Fruit fly (Drosophila melanogaster) whole organism, embryonic: ENCODE measurements around the gene CG11986.

Experiments used
- ATbp ChIP-seq: fragments of 200-800 bp; sonication (Bioruptor generic); optimal IDR thresholded peaks from 2 replicates; lab custom pipeline; 2017; ENCODE audit warnings: missing biosample characterization, mild to moderate bottlenecking, missing genetic modification characterization, missing genetic modification reagents
- Blimp-1 ChIP-seq: fragments of 200-800 bp; sonication (Bioruptor generic); optimal IDR thresholded peaks from 3 replicates; lab custom pipeline; 2018; ENCODE audit warnings: missing biosample characterization, missing genetic modification characterization, mild to moderate bottlenecking, moderate library complexity, missing genetic modification reagents
- CG10462 ChIP-seq: fragments of 200-800 bp; sonication (Bioruptor generic); optimal IDR thresholded peaks from 2 replicates; lab custom pipeline; 2016; ENCODE audit warnings: missing biosample characterization, missing genetic modification characterization
- CG10543 ChIP-seq: fragments of 200-800 bp; sonication (Bioruptor generic); optimal IDR thresholded peaks from 3 replicates; lab custom pipeline; 2017; ENCODE audit warnings: missing biosample characterization, mild to moderate bottlenecking, missing genetic modification characterization, moderate library complexity
- CG12236 ChIP-seq: fragments of 200-800 bp; sonication (Bioruptor generic); optimal IDR thresholded peaks from 2 replicates; lab custom pipeline; 2016; ENCODE audit warnings: missing biosample characterization, missing genetic modification characterization
- CG1233 ChIP-seq: fragments of 200-800 bp; sonication (Bioruptor generic); optimal IDR thresholded peaks from 4 replicates; lab custom pipeline; 2018; ENCODE audit warnings: missing biosample characterization, mild to moderate bottlenecking, missing genetic modification characterization
- CG12769 ChIP-seq: fragments of 200-800 bp; sonication (Bioruptor generic); optimal IDR thresholded peaks from 2 replicates; lab custom pipeline; 2019; ENCODE audit warnings: missing biosample characterization, mild to moderate bottlenecking, missing genetic modification characterization, moderate library complexity
- CG1603 ChIP-seq: fragments of 200-800 bp; sonication (Bioruptor generic); optimal IDR thresholded peaks from 2 replicates; lab custom pipeline; 2019; ENCODE audit warnings: missing biosample characterization, mild to moderate bottlenecking, missing genetic modification characterization, moderate library complexity
- CG18476 ChIP-seq: fragments of 200-800 bp; sonication (Bioruptor generic); optimal IDR thresholded peaks from 2 replicates; lab custom pipeline; 2016; ENCODE audit warnings: missing biosample characterization, mild to moderate bottlenecking, missing genetic modification characterization
- CG30403 ChIP-seq: fragments of 200-800 bp; sonication (Bioruptor generic); optimal IDR thresholded peaks from 3 replicates; lab custom pipeline; 2016; ENCODE audit warnings: missing biosample characterization, missing genetic modification characterization
- CG30431 ChIP-seq: fragments of 200-800 bp; sonication (Bioruptor generic); optimal IDR thresholded peaks from 2 replicates; lab custom pipeline; 2017; ENCODE audit warnings: missing biosample characterization, missing genetic modification characterization
- CG31365 ChIP-seq: fragments of 200-800 bp; sonication (Bioruptor generic); optimal IDR thresholded peaks from 2 replicates; lab custom pipeline; 2018; ENCODE audit warnings: missing biosample characterization, mild to moderate bottlenecking, missing genetic modification characterization
- CG31441 ChIP-seq: fragments of 200-800 bp; sonication (Bioruptor generic); IDR thresholded peaks from 2 replicates; pipeline ENCODE4 v1.3.6; 2022; ENCODE audit warnings: missing biosample characterization, missing genetic modification characterization
- CG32772 ChIP-seq: fragments of 200-800 bp; sonication (Bioruptor generic); IDR thresholded peaks from 2 replicates; pipeline ENCODE4 v1.3.6; 2022; ENCODE audit warnings: missing biosample characterization, missing genetic modification characterization
- CG3726 ChIP-seq: fragments of 200-800 bp; sonication (Bioruptor generic); IDR thresholded peaks from 3 replicates; pipeline ENCODE4, ENCODE4 v1.3.6; 2022; ENCODE audit warnings: missing biosample characterization, missing genetic modification characterization
- CG4730 ChIP-seq: fragments of 200-800 bp; sonication (Bioruptor generic); IDR thresholded peaks from 2 replicates; pipeline ENCODE4 v1.3.6; 2022; ENCODE audit warnings: missing biosample characterization, missing genetic modification characterization
- CG6654 ChIP-seq: fragments of 200-800 bp; sonication (Bioruptor generic); optimal IDR thresholded peaks from 2 replicates; lab custom pipeline; 2017; ENCODE audit warnings: missing biosample characterization, mild to moderate bottlenecking, missing genetic modification characterization
- CG6854 ChIP-seq: fragments of 200-800 bp; sonication (Bioruptor generic); optimal IDR thresholded peaks from 3 replicates; lab custom pipeline; 2017; ENCODE audit warnings: missing biosample characterization, mild to moderate bottlenecking, missing genetic modification characterization
- CG7786 ChIP-seq: fragments of 200-800 bp; sonication (Bioruptor generic); optimal IDR thresholded peaks from 2 replicates; lab custom pipeline; 2016; ENCODE audit warnings: missing biosample characterization, missing genetic modification characterization
- CkIIα-i1 ChIP-seq: fragments of 200-800 bp; sonication (Bioruptor generic); IDR thresholded peaks from 2 replicates; pipeline ENCODE4 v1.3.6; 2022; ENCODE audit warnings: missing biosample characterization, missing genetic modification characterization
- Drgx ChIP-seq: fragments of 200-800 bp; sonication (Bioruptor generic); IDR thresholded peaks from 2 replicates; pipeline ENCODE4 v1.3.6; 2022; ENCODE audit warnings: missing biosample characterization, missing genetic modification characterization
- E2f1 ChIP-seq: fragments of 200-800 bp; sonication (Bioruptor generic); IDR thresholded peaks from 2 replicates; pipeline ENCODE4 v1.3.6; 2022; ENCODE audit warnings: missing biosample characterization, missing genetic modification characterization
- Fer1 ChIP-seq: fragments of 200-800 bp; sonication (Bioruptor generic); optimal IDR thresholded peaks from 2 replicates; lab custom pipeline; 2017; ENCODE audit warnings: missing biosample characterization, mild to moderate bottlenecking, missing genetic modification characterization
- Lhr ChIP-seq: fragments of 200-800 bp; sonication (Bioruptor generic); optimal IDR thresholded peaks from 3 replicates; lab custom pipeline; 2017; ENCODE audit warnings: mild to moderate bottlenecking, missing biosample characterization, missing genetic modification reagents, missing genetic modification characterization
- Myb ChIP-seq: fragments of 200-800 bp; sonication (Bioruptor generic); optimal IDR thresholded peaks from 2 replicates; lab custom pipeline; 2016; ENCODE audit warnings: missing biosample characterization, missing genetic modification characterization
- NC2β ChIP-seq: fragments of 200-800 bp; sonication (Bioruptor generic); optimal IDR thresholded peaks from 2 replicates; lab custom pipeline; 2016; ENCODE audit warnings: missing biosample characterization, missing genetic modification characterization
- Ptx1 ChIP-seq: fragments of 200-800 bp; sonication (Bioruptor generic); IDR thresholded peaks from 2 replicates; pipeline ENCODE4 v1.3.6; 2022; ENCODE audit warnings: missing biosample characterization, missing genetic modification characterization
- Rfx ChIP-seq: fragments of 200-800 bp; sonication (Bioruptor generic); IDR thresholded peaks from 2 replicates; pipeline ENCODE4 v1.3.6; 2022; ENCODE audit warnings: missing biosample characterization, missing genetic modification characterization
- Sry-β ChIP-seq: fragments of 200-800 bp; sonication (Bioruptor generic); optimal IDR thresholded peaks from 2 replicates; lab custom pipeline; 2018; ENCODE audit warnings: missing biosample characterization, mild to moderate bottlenecking, missing genetic modification characterization, moderate library complexity
- Stat92E ChIP-seq, 3 experiments: fragments of >200 bp in 2 of 3; fragments of 200-800 bp in 1 of 3; sonication (Bioruptor generic) in 1 of 3; optimal IDR thresholded peaks; 2 replicates each; lab custom pipeline; 2017 to 2019; ENCODE audit warnings: missing biosample characterization in 3 of 3, missing genetic modification characterization in 3 of 3, mild to moderate bottlenecking in 1 of 3, moderate library complexity in 1 of 3
- ash1 ChIP-seq: fragments of 200-800 bp; sonication (Bioruptor generic); optimal IDR thresholded peaks from 2 replicates; lab custom pipeline; 2018; ENCODE audit warnings: missing biosample characterization, mild to moderate bottlenecking, missing genetic modification characterization
- bowl ChIP-seq: fragments of 200-800 bp; sonication (Bioruptor generic); IDR thresholded peaks from 2 replicates; pipeline ENCODE4 v1.3.6; 2022; ENCODE audit warnings: missing biosample characterization, missing genetic modification characterization
- cato ChIP-seq: fragments of 200-800 bp; sonication (Bioruptor generic); optimal IDR thresholded peaks from 2 replicates; lab custom pipeline; 2016; ENCODE audit warnings: missing biosample characterization, missing genetic modification characterization, borderline replicate concordance
- ci ChIP-seq: fragments of 200-800 bp; sonication (Bioruptor generic); IDR thresholded peaks from 3 replicates; pipeline ENCODE4 v1.3.6; 2022; ENCODE audit warnings: missing biosample characterization, missing genetic modification characterization
- corto ChIP-seq: fragments of 200-800 bp; sonication (Bioruptor generic); optimal IDR thresholded peaks from 2 replicates; lab custom pipeline; 2016; ENCODE audit warnings: missing biosample characterization, mild to moderate bottlenecking, missing genetic modification characterization, moderate library complexity
- ftz-f1 ChIP-seq: fragments of 200-800 bp; sonication (Bioruptor generic); optimal IDR thresholded peaks from 2 replicates; lab custom pipeline; 2016; ENCODE audit warnings: missing biosample characterization, missing genetic modification characterization
- gem ChIP-seq: fragments of 200-800 bp; sonication (Bioruptor generic); optimal IDR thresholded peaks from 2 replicates; lab custom pipeline; 2019; ENCODE audit warnings: missing biosample characterization, mild to moderate bottlenecking, missing genetic modification characterization, moderate library complexity
- knrl ChIP-seq: fragments of 200-800 bp; sonication (Bioruptor generic); IDR thresholded peaks from 3 replicates; pipeline ENCODE4 v1.3.6; 2022; ENCODE audit warnings: missing biosample characterization, missing genetic modification characterization; ENCODE audit not compliant: partially characterized antibody
- lov ChIP-seq, 2 experiments: fragments of 200-800 bp in 1 of 2; fragments of >200 bp in 1 of 2; sonication (Bioruptor generic) in 1 of 2; IDR thresholded peaks in 1 of 2; optimal IDR thresholded peaks in 1 of 2; 2 replicates in 1 of 2; 3 replicates in 1 of 2; pipeline versions ENCODE4 v1.3.6 to Lab custom; 2017 to 2022; ENCODE audit warnings: missing biosample characterization in 1 of 2, missing genetic modification characterization in 1 of 2
- nmo ChIP-seq: fragments of 200-800 bp; sonication (Bioruptor generic); optimal IDR thresholded peaks from 2 replicates; lab custom pipeline; 2018; ENCODE audit warnings: missing biosample characterization, mild to moderate bottlenecking, missing genetic modification characterization, moderate library complexity
- nom ChIP-seq: fragments of 200-800 bp; sonication (Bioruptor generic); optimal IDR thresholded peaks from 2 replicates; lab custom pipeline; 2017; ENCODE audit warnings: missing biosample characterization, missing genetic modification characterization, mild to moderate bottlenecking, moderate library complexity, missing genetic modification reagents
- schlank ChIP-seq: fragments of 200-800 bp; sonication (Bioruptor generic); optimal IDR thresholded peaks from 2 replicates; lab custom pipeline; 2018; ENCODE audit warnings: missing biosample characterization, mild to moderate bottlenecking, missing genetic modification characterization
- scrt ChIP-seq: fragments of 200-800 bp; sonication (Bioruptor generic); optimal IDR thresholded peaks from 2 replicates; lab custom pipeline; 2018; ENCODE audit warnings: missing biosample characterization, mild to moderate bottlenecking, missing genetic modification characterization, moderate library complexity
- slp2 ChIP-seq: fragments of 200-800 bp; sonication (Bioruptor generic); optimal IDR thresholded peaks from 2 replicates; lab custom pipeline; 2016; ENCODE audit warnings: missing biosample characterization, missing genetic modification characterization
- so ChIP-seq: fragments of 200-800 bp; sonication (Bioruptor generic); IDR thresholded peaks from 3 replicates; pipeline ENCODE4 v1.3.6; 2022; ENCODE audit warnings: missing biosample characterization, missing genetic modification characterization
- trh ChIP-seq: fragments of 200-800 bp; sonication (Bioruptor generic); optimal IDR thresholded peaks from 2 replicates; lab custom pipeline; 2016; ENCODE audit warnings: missing biosample characterization, missing genetic modification characterization
- ttk ChIP-seq: fragments of 200-800 bp; sonication (Bioruptor generic); IDR thresholded peaks from 2 replicates; pipeline ENCODE4 v2.1.2; 2022; ENCODE audit warnings: missing biosample characterization, missing genetic modification characterization
- wor ChIP-seq: fragments of 200-800 bp; sonication (Bioruptor generic); IDR thresholded peaks from 2 replicates; pipeline ENCODE4 v1.3.6; 2022; ENCODE audit warnings: missing biosample characterization, missing genetic modification characterization
- zfh2 ChIP-seq: fragments of 200-800 bp; sonication (Bioruptor generic); optimal IDR thresholded peaks from 2 replicates; lab custom pipeline; 2016; ENCODE audit warnings: missing biosample characterization, missing genetic modification characterization

CG11986 gene

DNA sequence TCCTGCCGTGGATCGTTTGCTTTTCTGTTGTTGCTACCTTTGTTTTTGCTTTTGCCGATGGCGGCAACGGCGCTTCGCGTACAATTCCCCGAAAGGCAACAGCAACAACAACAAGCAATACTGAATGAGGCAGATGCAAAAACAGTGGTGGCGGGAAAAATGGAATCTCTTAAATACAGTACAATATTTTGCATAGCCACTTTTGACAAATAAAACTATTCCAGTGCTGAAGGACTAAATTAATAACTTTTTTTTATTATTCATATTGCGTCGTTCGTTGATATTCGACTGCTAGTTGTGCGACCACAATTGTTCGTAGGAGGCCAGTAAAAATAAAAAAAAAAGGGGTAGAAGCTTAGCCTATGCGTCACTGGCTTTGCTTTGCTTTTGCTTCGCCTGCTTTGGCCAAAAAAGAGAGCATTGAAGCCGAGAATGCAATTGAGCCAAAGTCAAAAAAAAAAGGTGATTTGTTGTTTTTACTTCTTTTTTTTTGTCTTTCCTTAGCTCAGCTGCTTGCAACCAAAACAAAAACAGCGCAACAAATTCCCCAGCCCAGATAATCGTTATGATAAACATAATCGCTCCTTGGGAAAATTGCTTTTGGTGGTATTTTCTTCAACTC is 16.7 kb downstream of the CG11986 start (continued):
- TF ChIP-seq slp2 (peak; percentile 58), trh (GFP tag; lab: Kevin White, UChicago) (no peak), Lhr (GFP tag; lab: Kevin White, UChicago) (peak; percentile 46), ci (peak; percentile 97), CG31441 (peak; percentile 81), CG6654 (GFP tag; lab: Kevin White, UChicago) (peak; percentile 60), corto (GFP tag; lab: Kevin White, UChicago) (peak; percentile 95), so (GFP tag; lab: Robert Waterston, UW) (peak; percentile 92), CG10543 (GFP tag; lab: Kevin White, UChicago) (no peak), CG1233 (peak; percentile 75), CkIIα-i1 (GFP tag; lab: Robert Waterston, UW) (peak; percentile 79), cato (GFP tag; lab: Kevin White, UChicago) (peak; percentile 58), ATbp (GFP tag; lab: Kevin White, UChicago) (peak; percentile 92), Myb (peak; percentile 61), nom (peak; percentile 97), schlank (tag; lab: Kevin White, UChicago) (peak; percentile 61), CG4730 (GFP tag; lab: Robert Waterston, UW) (peak; percentile 91), CG10462 (GFP tag; lab: Kevin White, UChicago) (peak; percentile 63), E2f1 (GFP tag; lab: Robert Waterston, UW) (peak; percentile 86), CG12769 (tag; lab: Kevin White, UChicago) (peak; percentile 83), CG32772 (GFP tag; lab: Robert Waterston, UW) (peak; percentile 90), Fer1 (GFP tag; lab: Kevin White, UChicago) (peak; percentile 85), Ptx1 (GFP tag; lab: Robert Waterston, UW) (peak; percentile 94), CG1603 (tag; lab: Kevin White, UChicago) (peak; percentile 83), Sry-β (GFP tag; lab: Kevin White, UChicago) (peak; percentile 32), Stat92E (GFP tag; optimal IDR thresholded peaks at IDR 0.05; lab: Kevin White, UChicago) (peak in 1 of 3 experiments; percentile 95), nmo (peak; percentile 82), CG18476 (GFP tag; lab: Kevin White, UChicago) (peak; percentile 85), CG7786 (GFP tag; lab: Kevin White, UChicago) (peak; percentile 73), wor (peak; percentile 85), knrl (no peak), ash1 (GFP tag; lab: Kevin White, UChicago) (peak; percentile 53), NC2β (GFP tag; lab: Kevin White, UChicago) (peak; percentile 73), Blimp-1 (peak; percentile 87), lov (optimal IDR thresholded peaks at IDR 0.05; lab: Kevin White, UChicago) (no peak), lov (GFP tag; IDR thresholded peaks at IDR 0.05; lab: Robert Waterston, UW) (peak; percentile 85), Drgx (GFP tag; lab: Robert Waterston, UW) (peak; percentile 99), CG3726 (GFP tag; lab: Robert Waterston, UW) (peak; percentile 85; the same call in 2 of the 3 replicates), CG30403 (GFP tag; lab: Kevin White, UChicago) (peak; percentile 89), zfh2 (GFP tag; lab: Kevin White, UChicago) (peak; percentile 83), ttk (peak; percentile 92), CG31365 (tag; lab: Kevin White, UChicago) (peak; percentile 66), CG6854 (GFP tag; lab: Kevin White, UChicago) (peak; percentile 70), gem (tag; lab: Kevin White, UChicago) (peak; percentile 91), Rfx (peak; percentile 88), scrt (GFP tag; lab: Kevin White, UChicago) (peak; percentile 73), CG30431 (GFP tag; lab: Kevin White, UChicago) (peak; percentile 76), bowl (GFP tag; lab: Robert Waterston, UW) (peak; percentile 82), ftz-f1 (GFP tag; lab: Kevin White, UChicago) (peak; percentile 18), CG12236 (GFP tag; lab: Kevin White, UChicago) (peak; percentile 65)
